Worm (Caenorhabditis elegans): ENCODE data around the gene dgn-1.

- TF ChIP-seq hmbx-1 (tag; optimal IDR thresholded peaks at IDR 0.05): no peak
- TF ChIP-seq ama-1 (optimal IDR thresholded peaks at IDR 0.05): no peak
- no peak for TF ChIP-seq flt-1 (GFP tag; IDR thresholded peaks at IDR 0.05)
- no peak for TF ChIP-seq ceh-13 (GFP tag; optimal IDR thresholded peaks at IDR 0.05)
- TF ChIP-seq F13C5.2 (tag; optimal IDR thresholded peaks at IDR 0.05): no peak
- no peak for TF ChIP-seq ceh-36 (tag; optimal IDR thresholded peaks at IDR 0.05)
- no peak for TF ChIP-seq B0310.2 (tag; optimal IDR thresholded peaks at IDR 0.05)
- no peak for TF ChIP-seq scrt-1 (GFP tag; IDR thresholded peaks at IDR 0.05)
- no peak for TF ChIP-seq aly-1 (tag; optimal IDR thresholded peaks at IDR 0.05)
- no peak for TF ChIP-seq ets-7 (tag; optimal IDR thresholded peaks at IDR 0.05)
- TF ChIP-seq tbx-11 (GFP tag; IDR thresholded peaks at IDR 0.05): no peak
- TF ChIP-seq hmg-4 (GFP tag; optimal IDR thresholded peaks at IDR 0.05): no peak
- no peak for TF ChIP-seq tra-4 (tag; optimal IDR thresholded peaks at IDR 0.05)
These were observed 14.1 kb downstream of the dgn-1 start for ce11 chrX:10914421-10915277.
